Fruit fly (Drosophila melanogaster) Kc167 (cell line): ENCODE results near the gene CG31211.

Experiments used
- Myc ChIP-seq: fragments of >200 bp; optimal IDR thresholded peaks from 2 replicates; lab custom pipeline; 2017; ENCODE audit warnings: missing external identifiers
- Sin3A ChIP-seq: fragments of >200 bp; optimal IDR thresholded peaks from 2 replicates; lab custom pipeline; 2018; ENCODE audit warnings: missing external identifiers
- h ChIP-seq: fragments of >200 bp; optimal IDR thresholded peaks from 3 replicates; lab custom pipeline; 2018; ENCODE audit warnings: missing external identifiers
- insv ChIP-seq: fragments of >200 bp; optimal IDR thresholded peaks from 3 replicates; lab custom pipeline; 2018; ENCODE audit warnings: missing external identifiers
- psq ChIP-seq: fragments of >200 bp; optimal IDR thresholded peaks from 2 replicates; lab custom pipeline; 2017; ENCODE audit warnings: missing external identifiers
- ttk ChIP-seq: sonication (Bioruptor generic); optimal IDR thresholded peaks from 2 replicates; lab custom pipeline; 2017; ENCODE audit warnings: missing external identifiers

CG31211 gene

dm6 chr3R:11974631-11975030, 25.2 kb downstream of the CG31211 start, which contains the start of gene Tango9:
Tango9 (minus strand) TSS chr3R:11974910.
- TF ChIP-seq ttk (lab: Kevin White, UChicago) (no peak), Sin3A (no peak), Myc (lab: Kevin White, UChicago) (no peak), psq (no peak), insv (lab: Kevin White, UChicago) (no peak), h (no peak)

- TF ChIP-seq Sin3A: no peak
- no peak for TF ChIP-seq insv (lab: Kevin White, UChicago)
- TF ChIP-seq h: no peak
- no peak for TF ChIP-seq ttk (lab: Kevin White, UChicago)
- TF ChIP-seq psq: no peak
- TF ChIP-seq Myc (lab: Kevin White, UChicago): no peak
These were observed 27.3 kb downstream of the CG31211 start, which contains the start of gene CG10005 for dm6 chr3R:11976556-11977335. CG10005 (minus strand) TSS chr3R:11977197.

- TF ChIP-seq Myc (lab: Kevin White, UChicago): no peak
- TF ChIP-seq ttk (lab: Kevin White, UChicago): no peak
- TF ChIP-seq psq: no peak
- TF ChIP-seq Sin3A: no peak
- no peak for TF ChIP-seq h
- TF ChIP-seq insv (lab: Kevin White, UChicago): no peak
These were observed 27.8 kb downstream of the CG31211 start for dm6 chr3R:11977336-11977678.

dm6 chr3R:11978278-11978677, 28.8 kb downstream of the CG31211 start:
- TF ChIP-seq Myc (lab: Kevin White, UChicago) (no peak), Sin3A (no peak), psq (no peak), ttk (lab: Kevin White, UChicago) (no peak), insv (lab: Kevin White, UChicago) (no peak)

dm6 chr3R:11979879-11980571, 30.5 kb downstream of the CG31211 start, which contains the start of gene CG18547:
CG18547 (minus strand) TSS chr3R:11980390.
- TF ChIP-seq insv (lab: Kevin White, UChicago) (no peak), ttk (lab: Kevin White, UChicago) (no peak), h (no peak), Sin3A (no peak), psq (no peak), Myc (lab: Kevin White, UChicago) (no peak)

dm6 chr3R:11981962-11982361, 32.5 kb downstream of the CG31211 start, which contains the start of gene CG12224:
CG12224 (minus strand) TSS chr3R:11982062.
- no peak for TF ChIP-seq ttk (lab: Kevin White, UChicago)

dm6 chr3R:11982547-11982946, 33.1 kb downstream of the CG31211 start:
- TF ChIP-seq h (no peak), insv (lab: Kevin White, UChicago) (no peak), Myc (lab: Kevin White, UChicago) (no peak), psq (no peak), Sin3A (no peak), ttk (lab: Kevin White, UChicago) (no peak)

dm6 chr3R:11984441-11984840, 35.0 kb downstream of the CG31211 start, which contains the start of gene CG3397:
CG3397 (minus strand) TSS chr3R:11984541.
- TF ChIP-seq psq (no peak), Myc (lab: Kevin White, UChicago) (no peak), insv (lab: Kevin White, UChicago) (no peak), h (no peak), ttk (lab: Kevin White, UChicago) (no peak), Sin3A (no peak)

- TF ChIP-seq insv (lab: Kevin White, UChicago) (no peak), h (no peak), Sin3A (no peak), Myc (lab: Kevin White, UChicago) (no peak), psq (no peak), ttk (lab: Kevin White, UChicago) (no peak)
These were observed 35.4 kb downstream of the CG31211 start for dm6 chr3R:11984862-11985261.

- TF ChIP-seq Sin3A: no peak
- no peak for TF ChIP-seq h
- no peak for TF ChIP-seq insv (lab: Kevin White, UChicago)
- TF ChIP-seq Myc (lab: Kevin White, UChicago): no peak
- TF ChIP-seq ttk (lab: Kevin White, UChicago): no peak
- TF ChIP-seq psq: no peak
These were observed 39.7 kb downstream of the CG31211 start for dm6 chr3R:11989206-11989605.

dm6 chr3R:11989996-11990395, 40.5 kb downstream of the CG31211 start:
- TF ChIP-seq ttk (lab: Kevin White, UChicago) (no peak), insv (lab: Kevin White, UChicago) (no peak), Myc (lab: Kevin White, UChicago) (no peak), Sin3A (no peak)

dm6 chr3R:11991538-11992164, 42.2 kb downstream of the CG31211 start:
- no peak for TF ChIP-seq h
- TF ChIP-seq insv (lab: Kevin White, UChicago): no peak
- TF ChIP-seq psq: no peak
- no peak for TF ChIP-seq ttk (lab: Kevin White, UChicago)
- TF ChIP-seq Sin3A: no peak
- no peak for TF ChIP-seq Myc (lab: Kevin White, UChicago)
